Worm (Caenorhabditis elegans) whole organism, mixed stage, embryonic: ENCODE results near the gene srw-119.
"Not testable (repeated sequence)": the region's sequence is repeated elsewhere in the genome, so short reads cannot be mapped to it uniquely, and the experiment has no call there.

Experiments
- M03D4.4 ChIP-seq: sonication (generic microtip); optimal IDR thresholded peaks from 2 replicates; lab custom pipeline; 2017; ENCODE audit warnings: mild to moderate bottlenecking, missing genetic modification characterization, missing compliant biosample characterization
- bed-3 ChIP-seq: fragments of 200-800 bp; sonication (Bioruptor generic); optimal IDR thresholded peaks from 3 replicates; lab custom pipeline; 2018; ENCODE audit warnings: mild to moderate bottlenecking, missing genetic modification characterization, moderate library complexity, missing compliant biosample characterization
- blmp-1 ChIP-seq: fragments of 150-350 bp; optimal IDR thresholded peaks from 2 replicates; lab custom pipeline; 2014; ENCODE audit warnings: missing biosample characterization, missing genetic modification characterization
- ceh-39 ChIP-seq: fragments of 150-350 bp; optimal IDR thresholded peaks from 2 replicates; lab custom pipeline; 2014; ENCODE audit warnings: missing biosample characterization, missing genetic modification characterization
- ceh-83 ChIP-seq: fragments of 200-800 bp; sonication (Bioruptor generic); optimal IDR thresholded peaks from 2 replicates; lab custom pipeline; 2018; ENCODE audit warnings: mild to moderate bottlenecking, missing genetic modification characterization, missing compliant biosample characterization
- ces-1 ChIP-seq: fragments of 150-350 bp; optimal IDR thresholded peaks from 2 replicates; lab custom pipeline; 2014; ENCODE audit warnings: missing biosample characterization, missing genetic modification reagents, missing genetic modification characterization
- cnd-1 ChIP-seq: fragments of 200-800 bp; sonication (Bioruptor generic); optimal IDR thresholded peaks from 2 replicates; lab custom pipeline; 2018; ENCODE audit warnings: mild to moderate bottlenecking, missing genetic modification characterization, missing compliant biosample characterization
- drap-1 ChIP-seq: fragments of 200-800 bp; sonication (Bioruptor generic); optimal IDR thresholded peaks from 3 replicates; lab custom pipeline; 2018; ENCODE audit warnings: mild to moderate bottlenecking, missing genetic modification characterization, missing compliant biosample characterization
- elt-3 ChIP-seq: fragments of 150-350 bp; optimal IDR thresholded peaks from 2 replicates; lab custom pipeline; 2014; ENCODE audit warnings: missing biosample characterization, missing genetic modification characterization
- ham-2 ChIP-seq: fragments of 200-800 bp; sonication (Bioruptor generic); optimal IDR thresholded peaks from 2 replicates; lab custom pipeline; 2018; ENCODE audit warnings: mild to moderate bottlenecking, missing genetic modification characterization, missing compliant biosample characterization
- hlh-1 ChIP-seq: fragments of 150-350 bp; optimal IDR thresholded peaks from 2 replicates; lab custom pipeline; 2014; ENCODE audit warnings: missing biosample characterization, missing genetic modification reagents, missing genetic modification characterization
- lin-13 ChIP-seq: fragments of 150-350 bp; optimal IDR thresholded peaks from 2 replicates; lab custom pipeline; 2014; ENCODE audit warnings: missing biosample characterization, missing genetic modification characterization
- lin-32 ChIP-seq: fragments of 200-800 bp; sonication (Bioruptor generic); optimal IDR thresholded peaks from 2 replicates; lab custom pipeline; 2018; ENCODE audit warnings: mild to moderate bottlenecking, missing genetic modification characterization, missing compliant biosample characterization
- lsy-2 ChIP-seq: fragments of 150-350 bp; optimal IDR thresholded peaks from 2 replicates; lab custom pipeline; 2014; ENCODE audit warnings: missing biosample characterization, missing genetic modification characterization
- mab-5 ChIP-seq: fragments of 150-350 bp; optimal IDR thresholded peaks from 2 replicates; lab custom pipeline; 2014; ENCODE audit warnings: missing biosample characterization, missing genetic modification characterization
- mep-1 ChIP-seq: fragments of 150-350 bp; optimal IDR thresholded peaks from 2 replicates; lab custom pipeline; 2017; ENCODE audit warnings: missing biosample characterization, missing genetic modification reagents, missing genetic modification characterization, inconsistent platforms
- mls-2 ChIP-seq: sonication (generic microtip); optimal IDR thresholded peaks from 2 replicates; lab custom pipeline; 2016; ENCODE audit warnings: mild to moderate bottlenecking, missing genetic modification characterization, moderate library complexity, missing compliant biosample characterization
- nhr-2 ChIP-seq: fragments of 150-350 bp; optimal IDR thresholded peaks from 2 replicates; lab custom pipeline; 2014; ENCODE audit warnings: missing biosample characterization, missing genetic modification characterization
- nhr-28 ChIP-seq: fragments of 150-350 bp; optimal IDR thresholded peaks from 2 replicates; lab custom pipeline; 2014; ENCODE audit warnings: missing biosample characterization, missing genetic modification characterization
- nhr-76 ChIP-seq: sonication (generic microtip); optimal IDR thresholded peaks from 2 replicates; lab custom pipeline; 2017; ENCODE audit warnings: missing biosample characterization, missing genetic modification characterization
- pha-4 ChIP-seq: fragments of 150-350 bp; optimal IDR thresholded peaks from 2 replicates; lab custom pipeline; 2018; ENCODE audit warnings: missing biosample characterization, missing genetic modification reagents, missing genetic modification characterization
- sem-2 ChIP-seq: fragments of 200-800 bp; sonication (Bioruptor generic); optimal IDR thresholded peaks from 2 replicates; lab custom pipeline; 2018; ENCODE audit warnings: mild to moderate bottlenecking, missing genetic modification characterization, missing compliant biosample characterization
- snpc-4 ChIP-seq: fragments of 150-350 bp; optimal IDR thresholded peaks from 2 replicates; lab custom pipeline; 2014; ENCODE audit warnings: missing biosample characterization, missing genetic modification characterization
- sptf-1 ChIP-seq: sonication (generic microtip); optimal IDR thresholded peaks from 2 replicates; lab custom pipeline; 2017; ENCODE audit warnings: mild to moderate bottlenecking, missing genetic modification characterization, moderate library complexity, missing compliant biosample characterization
- tbx-8 ChIP-seq: fragments of 200-800 bp; sonication (Bioruptor generic); optimal IDR thresholded peaks from 2 replicates; lab custom pipeline; 2018; ENCODE audit warnings: mild to moderate bottlenecking, missing genetic modification characterization, moderate library complexity, missing compliant biosample characterization
- unc-120 ChIP-seq: sonication (generic microtip); optimal IDR thresholded peaks from 2 replicates; lab custom pipeline; 2017; ENCODE audit warnings: missing genetic modification characterization, missing compliant biosample characterization; ENCODE audit not compliant: poor library complexity, severe bottlenecking
- unc-39 ChIP-seq: fragments of 150-350 bp; optimal IDR thresholded peaks from 2 replicates; lab custom pipeline; 2014; ENCODE audit warnings: missing biosample characterization, missing genetic modification characterization
- unc-62 ChIP-seq: fragments of 150-350 bp; optimal IDR thresholded peaks from 2 replicates; lab custom pipeline; 2014; ENCODE audit warnings: missing biosample characterization, missing genetic modification reagents, missing genetic modification characterization
- zip-8 ChIP-seq: fragments of 150-350 bp; optimal IDR thresholded peaks from 2 replicates; lab custom pipeline; 2014; ENCODE audit warnings: missing biosample characterization, missing genetic modification characterization
- ztf-11 ChIP-seq: fragments of 150-350 bp; optimal IDR thresholded peaks from 2 replicates; lab custom pipeline; 2014; ENCODE audit warnings: missing biosample characterization, missing genetic modification characterization

srw-119 gene

DNA sequence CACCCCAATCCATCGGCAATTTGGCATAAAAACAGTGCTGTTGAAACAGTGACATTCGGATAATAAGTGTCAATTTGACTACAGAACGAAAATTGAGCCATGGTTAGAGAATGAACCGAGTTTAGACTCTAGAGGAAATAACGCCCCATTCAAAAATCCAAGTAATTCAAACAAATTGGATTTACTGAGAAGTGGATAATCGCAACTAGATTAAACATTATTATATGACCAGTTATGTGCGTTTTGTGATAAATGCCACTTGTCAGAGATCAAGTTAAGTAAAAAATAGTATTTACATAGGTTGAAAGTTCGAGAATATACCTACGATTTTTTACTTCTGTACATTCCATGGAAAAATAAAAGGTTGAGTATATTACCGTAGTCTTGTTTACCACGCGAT lies 14.3 kb downstream of the srw-119 start, which contains the start of gene srw-139:
srw-139 (minus strand) TSS at position 101 of the 400 bp plus-strand sequence.
- no peak for TF ChIP-seq nhr-28 (tag; lab: Kevin White, UChicago)
- no peak for TF ChIP-seq mab-5 (tag; lab: Kevin White, UChicago)
- no peak for TF ChIP-seq blmp-1 (tag; lab: Kevin White, UChicago)
- TF ChIP-seq bed-3, result no peak
- no peak for TF ChIP-seq ces-1 (GFP tag; lab: Kevin White, UChicago)
- TF ChIP-seq tbx-8 (GFP tag; lab: Kevin White, UChicago), result no peak
- TF ChIP-seq nhr-76 (tag; lab: Kevin White, UChicago), result no peak
- no peak for TF ChIP-seq cnd-1
- no peak for TF ChIP-seq ham-2
- no peak for TF ChIP-seq unc-39 (tag; lab: Kevin White, UChicago)

ce11 chrV:2983351-2983750 lies 16.3 kb downstream of the srw-119 start, which contains the start of gene srw-117:
Gene srw-117 (minus strand): TSS chrV:2983451.
- TF ChIP-seq M03D4.4 (tag; lab: Kevin White, UChicago) (no peak), sem-2 (GFP tag; lab: Kevin White, UChicago) (no peak), ceh-39 (tag; lab: Kevin White, UChicago) (no peak), pha-4 (tag; lab: Kevin White, UChicago) (no peak), bed-3 (no peak), snpc-4 (tag; lab: Kevin White, UChicago) (no peak), elt-3 (tag; lab: Kevin White, UChicago) (no peak), sptf-1 (tag; lab: Kevin White, UChicago) (no peak), drap-1 (GFP tag; lab: Kevin White, UChicago) (no peak), mab-5 (tag; lab: Kevin White, UChicago) (no peak), nhr-76 (tag; lab: Kevin White, UChicago) (no peak)

- TF ChIP-seq bed-3 (no peak), zip-8 (no peak), pha-4 (tag; lab: Kevin White, UChicago) (no peak), ztf-11 (tag; lab: Kevin White, UChicago) (no peak), drap-1 (GFP tag; lab: Kevin White, UChicago) (no peak), unc-120 (tag; lab: Kevin White, UChicago) (no peak)
Observed at ce11 chrV:2979978-2980377, 19.7 kb downstream of the srw-119 start, which contains the start of gene srw-118. Gene srw-118 (minus strand): TSS chrV:2980078.

ce11 chrV:2976287-2976686 lies 23.3 kb downstream of the srw-119 start, which contains the start of gene srw-124:
Gene srw-124 (plus strand): TSS chrV:2976587.
- no peak for TF ChIP-seq elt-3 (tag; lab: Kevin White, UChicago)
- TF ChIP-seq sptf-1 (tag; lab: Kevin White, UChicago), result no peak
- no peak for TF ChIP-seq mep-1 (tag; lab: Kevin White, UChicago)
- no peak for TF ChIP-seq unc-120 (tag; lab: Kevin White, UChicago)
- no peak for TF ChIP-seq nhr-76 (tag; lab: Kevin White, UChicago)
- no peak for TF ChIP-seq M03D4.4 (tag; lab: Kevin White, UChicago)
- no peak for TF ChIP-seq nhr-28 (tag; lab: Kevin White, UChicago)
- no peak for TF ChIP-seq ceh-83 (GFP tag; lab: Kevin White, UChicago)
- no peak for TF ChIP-seq lsy-2 (tag; lab: Kevin White, UChicago)
- no peak for TF ChIP-seq ztf-11 (tag; lab: Kevin White, UChicago)
- no peak for TF ChIP-seq lin-13 (tag; lab: Kevin White, UChicago)
- no peak for TF ChIP-seq hlh-1

ce11 chrV:2975285-2975684 lies 24.4 kb downstream of the srw-119 start, which contains the start of gene srw-123:
Gene srw-123 (minus strand): TSS chrV:2975385.
- not testable (repeated sequence) for TF ChIP-seq unc-39 (tag; lab: Kevin White, UChicago); hlh-1; mls-2 (tag; lab: Kevin White, UChicago)

DNA sequence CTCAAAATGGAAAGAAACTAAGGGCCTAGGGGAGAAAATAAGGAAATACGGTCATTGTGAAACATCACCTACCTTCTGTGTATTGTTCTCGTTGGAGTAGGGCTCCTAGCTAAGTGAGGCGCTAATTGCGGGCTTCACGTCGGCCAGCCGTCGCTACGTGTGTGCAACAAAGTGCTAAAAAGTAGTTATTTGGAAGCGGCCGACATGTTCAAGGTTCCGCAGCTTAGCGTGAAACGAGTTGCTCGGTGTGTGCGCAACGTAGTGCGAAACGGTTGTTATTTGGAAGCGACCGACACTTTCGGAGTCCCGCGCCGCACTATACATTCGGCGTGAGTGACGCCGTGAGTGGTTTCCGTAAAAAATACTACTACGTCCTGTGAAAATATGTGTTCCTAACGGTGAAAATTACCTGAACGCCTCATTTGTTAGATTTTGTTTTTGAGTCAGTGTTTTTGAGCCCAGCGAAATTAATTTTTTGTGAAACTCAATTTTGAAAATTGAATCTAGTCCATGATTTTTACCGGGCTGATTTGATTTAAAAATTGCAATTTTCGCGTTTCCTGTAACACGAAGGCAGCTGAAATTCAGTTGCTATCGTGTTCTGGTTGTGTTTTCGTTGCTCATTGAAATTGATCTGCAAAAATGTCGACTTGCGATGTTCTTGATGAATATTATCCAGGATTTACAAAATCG lies 28.2 kb downstream of the srw-119 start, which contains the start of gene srw-129:
srw-129 (plus strand) TSS at position 643 of the 693 bp plus-strand sequence.
- TF ChIP-seq hlh-1 (no peak), sptf-1 (tag; lab: Kevin White, UChicago) (no peak), sem-2 (GFP tag; lab: Kevin White, UChicago) (no peak), drap-1 (GFP tag; lab: Kevin White, UChicago) (no peak), unc-62 (no peak), bed-3 (no peak), M03D4.4 (tag; lab: Kevin White, UChicago) (no peak), tbx-8 (GFP tag; lab: Kevin White, UChicago) (no peak), ham-2 (no peak), mep-1 (tag; lab: Kevin White, UChicago) (no peak), lin-13 (tag; lab: Kevin White, UChicago) (no peak), nhr-76 (tag; lab: Kevin White, UChicago) (no peak), nhr-2 (tag; lab: Kevin White, UChicago) (no peak), lin-32 (GFP tag; lab: Kevin White, UChicago) (no peak), unc-39 (tag; lab: Kevin White, UChicago) (no peak)
- TF ChIP-seq, all 35 proteins: peak for 0
